Fruit fly (Drosophila melanogaster): Measurements from ENCODE around the gene fan.

Gene fan

dm6 chr3L:8150284-8150683 lies 41.4 kb downstream of the fan start:
- TF ChIP-seq psq (optimal IDR thresholded peaks at IDR 0.05) (no peak), usp (GFP tag; optimal IDR thresholded peaks at IDR 0.05) (no peak), pan (optimal IDR thresholded peaks at IDR 0.05) (no peak), Dll (optimal IDR thresholded peaks at IDR 0.05) (no peak), EcR (GFP tag; optimal IDR thresholded peaks at IDR 0.05) (no peak), CG8478 (optimal IDR thresholded peaks at IDR 0.05) (no peak)

- no peak for TF ChIP-seq Dll (optimal IDR thresholded peaks at IDR 0.05)
- TF ChIP-seq CG8478 (optimal IDR thresholded peaks at IDR 0.05) = no peak
- TF ChIP-seq usp (GFP tag; optimal IDR thresholded peaks at IDR 0.05) = no peak
- no peak for TF ChIP-seq psq (optimal IDR thresholded peaks at IDR 0.05)
- no peak for TF ChIP-seq pan (optimal IDR thresholded peaks at IDR 0.05)
- no peak for TF ChIP-seq EcR (GFP tag; optimal IDR thresholded peaks at IDR 0.05)
Observed at dm6 chr3L:8150812-8151211, 41.9 kb downstream of the fan start.

- TF ChIP-seq usp (GFP tag; optimal IDR thresholded peaks at IDR 0.05) (no peak), pan (optimal IDR thresholded peaks at IDR 0.05) (no peak), CG8478 (optimal IDR thresholded peaks at IDR 0.05) (no peak), Dll (optimal IDR thresholded peaks at IDR 0.05) (no peak), psq (optimal IDR thresholded peaks at IDR 0.05) (no peak), EcR (GFP tag; optimal IDR thresholded peaks at IDR 0.05) (no peak)
Observed at dm6 chr3L:8151727-8152199, 42.8 kb downstream of the fan start, which contains the start of gene CG13676. Gene CG13676, minus strand, starts transcription at chr3L:8151813.

dm6 chr3L:8153206-8153996 lies 44.5 kb downstream of the fan start:
- no peak for TF ChIP-seq Dll (optimal IDR thresholded peaks at IDR 0.05)
- no peak for TF ChIP-seq EcR (GFP tag; optimal IDR thresholded peaks at IDR 0.05)
- TF ChIP-seq CG8478 (optimal IDR thresholded peaks at IDR 0.05) = no peak
- TF ChIP-seq usp (GFP tag; optimal IDR thresholded peaks at IDR 0.05) = no peak
- TF ChIP-seq pan (optimal IDR thresholded peaks at IDR 0.05) = no peak
- no peak for TF ChIP-seq psq (optimal IDR thresholded peaks at IDR 0.05)

- TF ChIP-seq pan (optimal IDR thresholded peaks at IDR 0.05) (no peak), EcR (GFP tag; optimal IDR thresholded peaks at IDR 0.05) (no peak), psq (optimal IDR thresholded peaks at IDR 0.05) (no peak), usp (GFP tag; optimal IDR thresholded peaks at IDR 0.05) (no peak), Dll (optimal IDR thresholded peaks at IDR 0.05) (no peak)
Observed at dm6 chr3L:8154544-8154943, 45.6 kb downstream of the fan start.

- TF ChIP-seq psq (optimal IDR thresholded peaks at IDR 0.05) (no peak), usp (GFP tag; optimal IDR thresholded peaks at IDR 0.05) (no peak), Dll (optimal IDR thresholded peaks at IDR 0.05) (no peak), CG8478 (optimal IDR thresholded peaks at IDR 0.05) (no peak), EcR (GFP tag; optimal IDR thresholded peaks at IDR 0.05) (no peak), pan (optimal IDR thresholded peaks at IDR 0.05) (no peak)
Observed at dm6 chr3L:8155324-8155723, 46.4 kb downstream of the fan start.

- TF ChIP-seq EcR (GFP tag; optimal IDR thresholded peaks at IDR 0.05) (no peak), Dll (optimal IDR thresholded peaks at IDR 0.05) (no peak), usp (GFP tag; optimal IDR thresholded peaks at IDR 0.05) (no peak), pan (optimal IDR thresholded peaks at IDR 0.05) (no peak), CG8478 (optimal IDR thresholded peaks at IDR 0.05) (no peak), psq (optimal IDR thresholded peaks at IDR 0.05) (no peak)
Observed at dm6 chr3L:8156199-8156598, 47.3 kb downstream of the fan start.

dm6 chr3L:8157079-8157478 lies 48.1 kb downstream of the fan start:
- TF ChIP-seq psq (optimal IDR thresholded peaks at IDR 0.05) = no peak

dm6 chr3L:8158715-8159380 lies 49.9 kb downstream of the fan start, which contains the start of gene CG42445:
Gene CG42445, minus strand, starts transcription at chr3L:8158900.
- TF ChIP-seq EcR (GFP tag; optimal IDR thresholded peaks at IDR 0.05) = no peak
- no peak for TF ChIP-seq Dll (optimal IDR thresholded peaks at IDR 0.05)
- no peak for TF ChIP-seq psq (optimal IDR thresholded peaks at IDR 0.05)
- no peak for TF ChIP-seq usp (GFP tag; optimal IDR thresholded peaks at IDR 0.05)
- TF ChIP-seq pan (optimal IDR thresholded peaks at IDR 0.05) = no peak
- TF ChIP-seq CG8478 (optimal IDR thresholded peaks at IDR 0.05) = no peak
